Fruit fly (Drosophila melanogaster) whole organism, embryonic: ENCODE results near the gene CG4577.

ENCODE experiments used
- CG12769 ChIP-seq: fragments of 200-800 bp; sonication (Bioruptor generic); optimal IDR thresholded peaks from 2 replicates; lab custom pipeline; 2019; ENCODE audit warnings: missing biosample characterization, mild to moderate bottlenecking, missing genetic modification characterization, moderate library complexity
- stwl ChIP-seq: fragments of 200-800 bp; sonication (Bioruptor generic); optimal IDR thresholded peaks from 3 replicates; lab custom pipeline; 2018; ENCODE audit warnings: missing biosample characterization, mild to moderate bottlenecking, missing genetic modification characterization, moderate library complexity

- TF ChIP-seq stwl (no peak), CG12769 (no peak)
Observed at dm6 chr2L:1127434-1128089, 6.9 kb upstream of the CG4577 start.
